Worm (Caenorhabditis elegans) whole organism, late embryonic: ENCODE results near the gene dph-5.

Experiments
- C38D4.7 ChIP-seq: fragments of 200-800 bp; sonication (Bioruptor generic); optimal IDR thresholded peaks from 2 replicates; lab custom pipeline; 2018; ENCODE audit warnings: mild to moderate bottlenecking, missing genetic modification characterization, moderate library complexity, missing compliant biosample characterization
- F13H6.1 ChIP-seq: sonication (generic microtip); optimal IDR thresholded peaks from 2 replicates; lab custom pipeline; 2016; ENCODE audit warnings: missing genetic modification characterization, missing compliant biosample characterization
- K09A11.1 ChIP-seq: sonication (generic microtip); optimal IDR thresholded peaks from 2 replicates; lab custom pipeline; 2017; ENCODE audit warnings: antibody characterized with exemption, mild to moderate bottlenecking, missing genetic modification characterization, missing compliant biosample characterization; ENCODE audit not compliant: insufficient read depth
- T23F11.4 ChIP-seq: fragments of 200-800 bp; sonication (Bioruptor generic); optimal IDR thresholded peaks from 2 replicates; lab custom pipeline; 2018; ENCODE audit warnings: mild to moderate bottlenecking, missing genetic modification characterization, missing compliant biosample characterization
- ahr-1 ChIP-seq: sonication (generic microtip); optimal IDR thresholded peaks from 2 replicates; lab custom pipeline; 2016; ENCODE audit warnings: missing genetic modification characterization, missing compliant biosample characterization
- ama-1 ChIP-seq: fragments of 150-350 bp; optimal IDR thresholded peaks from 2 replicates; lab custom pipeline; 2014
- ceh-14 ChIP-seq: sonication (generic microtip); optimal IDR thresholded peaks from 2 replicates; lab custom pipeline; 2016; ENCODE audit warnings: missing genotype, missing genetic modification characterization, missing compliant biosample characterization
- ceh-18 ChIP-seq: sonication (generic microtip); optimal IDR thresholded peaks from 2 replicates; lab custom pipeline; 2016; ENCODE audit warnings: missing genetic modification characterization, missing compliant biosample characterization
- ceh-19 ChIP-seq: fragments of 200-800 bp; sonication (Bioruptor generic); optimal IDR thresholded peaks from 2 replicates; lab custom pipeline; 2018; ENCODE audit warnings: mild to moderate bottlenecking, missing genetic modification characterization, missing compliant biosample characterization
- ceh-30 ChIP-seq: fragments of 150-350 bp; optimal IDR thresholded peaks from 2 replicates; lab custom pipeline; 2014; ENCODE audit warnings: missing biosample characterization, missing genetic modification characterization
- ceh-31 ChIP-seq: sonication (generic microtip); optimal IDR thresholded peaks from 2 replicates; lab custom pipeline; 2016; ENCODE audit warnings: missing genetic modification characterization, missing compliant biosample characterization
- ceh-34 ChIP-seq: sonication (generic microtip); optimal IDR thresholded peaks from 2 replicates; lab custom pipeline; 2016; ENCODE audit warnings: mild to moderate bottlenecking, missing genetic modification characterization, missing compliant biosample characterization
- ceh-48 ChIP-seq: sonication (generic microtip); optimal IDR thresholded peaks from 2 replicates; lab custom pipeline; 2016; ENCODE audit warnings: missing genetic modification characterization, inconsistent platforms, missing compliant biosample characterization
- ceh-6 ChIP-seq: fragments of 200-800 bp; sonication (Bioruptor generic); optimal IDR thresholded peaks from 2 replicates; lab custom pipeline; 2018; ENCODE audit warnings: mild to moderate bottlenecking, missing genetic modification characterization, missing compliant biosample characterization
- ceh-9 ChIP-seq: sonication (generic microtip); optimal IDR thresholded peaks from 2 replicates; lab custom pipeline; 2016; ENCODE audit warnings: mild to moderate bottlenecking, missing genetic modification characterization, inconsistent platforms, missing compliant biosample characterization
- dmd-4 ChIP-seq: sonication (generic microtip); optimal IDR thresholded peaks from 2 replicates; lab custom pipeline; 2016; ENCODE audit warnings: borderline replicate concordance, missing genetic modification characterization, missing compliant biosample characterization
- dve-1 ChIP-seq: sonication (generic microtip); optimal IDR thresholded peaks from 2 replicates; lab custom pipeline; 2017; ENCODE audit warnings: antibody characterized with exemption, mild to moderate bottlenecking, missing genetic modification characterization, missing compliant biosample characterization
- elt-4 ChIP-seq: sonication (generic microtip); optimal IDR thresholded peaks from 2 replicates; lab custom pipeline; 2016; ENCODE audit warnings: missing genetic modification characterization, missing compliant biosample characterization
- fkh-10 ChIP-seq: fragments of 150-350 bp; optimal IDR thresholded peaks from 2 replicates; lab custom pipeline; 2014; ENCODE audit warnings: missing biosample characterization, missing genetic modification reagents, missing genetic modification characterization
- fkh-6 ChIP-seq: sonication (generic microtip); optimal IDR thresholded peaks from 2 replicates; lab custom pipeline; 2016; ENCODE audit warnings: missing genetic modification characterization, missing compliant biosample characterization
- gmeb-2 ChIP-seq: sonication (generic microtip); optimal IDR thresholded peaks from 2 replicates; lab custom pipeline; 2016; ENCODE audit warnings: missing genetic modification characterization, inconsistent platforms, missing compliant biosample characterization
- hlh-13 ChIP-seq: fragments of 200-800 bp; sonication (Bioruptor generic); optimal IDR thresholded peaks from 2 replicates; lab custom pipeline; 2018; ENCODE audit warnings: mild to moderate bottlenecking, missing genetic modification characterization, missing compliant biosample characterization
- hlh-15 ChIP-seq: sonication (generic microtip); optimal IDR thresholded peaks from 2 replicates; lab custom pipeline; 2016; ENCODE audit warnings: missing genetic modification characterization, missing compliant biosample characterization
- hlh-6 ChIP-seq: sonication (generic microtip); optimal IDR thresholded peaks from 2 replicates; lab custom pipeline; 2016; ENCODE audit warnings: missing genotype, missing genetic modification characterization, missing compliant biosample characterization
- hlh-8 ChIP-seq: sonication (generic microtip); optimal IDR thresholded peaks from 2 replicates; lab custom pipeline; 2016; ENCODE audit warnings: missing genotype, missing genetic modification characterization, missing compliant biosample characterization
- lim-6 ChIP-seq: sonication (generic microtip); optimal IDR thresholded peaks from 2 replicates; lab custom pipeline; 2016; ENCODE audit warnings: missing genetic modification characterization, missing compliant biosample characterization
- lin-11 ChIP-seq: fragments of 200-800 bp; sonication (Bioruptor generic); optimal IDR thresholded peaks from 2 replicates; lab custom pipeline; 2018; ENCODE audit warnings: mild to moderate bottlenecking, missing genetic modification characterization, missing compliant biosample characterization
- nfya-1 ChIP-seq: sonication (generic microtip); optimal IDR thresholded peaks from 2 replicates; lab custom pipeline; 2017; ENCODE audit warnings: missing genetic modification characterization, mild to moderate bottlenecking, missing compliant biosample characterization, antibody characterized with exemption, moderate library complexity
- nhr-11 ChIP-seq: fragments of 150-350 bp; optimal IDR thresholded peaks from 2 replicates; lab custom pipeline; 2014; ENCODE audit warnings: missing biosample characterization, missing genetic modification characterization
- nhr-232 ChIP-seq: sonication (generic microtip); optimal IDR thresholded peaks from 2 replicates; lab custom pipeline; 2016; ENCODE audit warnings: missing genetic modification characterization, missing compliant biosample characterization
- npax-4 ChIP-seq: sonication (generic microtip); optimal IDR thresholded peaks from 2 replicates; lab custom pipeline; 2016; ENCODE audit warnings: missing genetic modification characterization, missing compliant biosample characterization
- odd-2 ChIP-seq: sonication (generic microtip); optimal IDR thresholded peaks from 2 replicates; lab custom pipeline; 2017; ENCODE audit warnings: antibody characterized with exemption, mild to moderate bottlenecking, missing genetic modification characterization, missing compliant biosample characterization
- pat-9 ChIP-seq: fragments of 200-800 bp; sonication (Bioruptor generic); optimal IDR thresholded peaks from 2 replicates; lab custom pipeline; 2018; ENCODE audit warnings: mild to moderate bottlenecking, missing genetic modification characterization, moderate library complexity, missing compliant biosample characterization
- pha-4 ChIP-seq: fragments of 150-350 bp; optimal IDR thresholded peaks from 2 replicates; lab custom pipeline; 2018; ENCODE audit warnings: missing biosample characterization, missing genetic modification reagents, missing genetic modification characterization
- pros-1 ChIP-seq: fragments of 150-350 bp; optimal IDR thresholded peaks from 2 replicates; lab custom pipeline; 2014; ENCODE audit warnings: missing biosample characterization, missing genetic modification reagents, missing genetic modification characterization
- syd-9 ChIP-seq: sonication (generic microtip); optimal IDR thresholded peaks from 2 replicates; lab custom pipeline; 2016; ENCODE audit warnings: mild to moderate bottlenecking, missing genetic modification characterization, moderate library complexity, missing compliant biosample characterization
- ttx-3 ChIP-seq: sonication (generic microtip); optimal IDR thresholded peaks from 2 replicates; lab custom pipeline; 2016; ENCODE audit warnings: missing genetic modification reagents, missing genetic modification characterization, missing compliant biosample characterization
- unc-3 ChIP-seq, 2 experiments: fragments of 200-800 bp in 1 of 2; sonication (Bioruptor generic) in 1 of 2; sonication (generic microtip) in 1 of 2; conservative IDR thresholded peaks in 1 of 2; optimal IDR thresholded peaks in 1 of 2; 2 replicates each; pipeline versions ENCODE4 v1.3.6 to Lab custom; 2016 to 2022; ENCODE audit warnings: missing compliant biosample characterization in 2 of 2, missing genetic modification characterization in 2 of 2, missing genetic modification reagents in 1 of 2
- zip-5 ChIP-seq: sonication (generic microtip); optimal IDR thresholded peaks from 2 replicates; lab custom pipeline; 2016; ENCODE audit warnings: missing genetic modification characterization, missing compliant biosample characterization
- ztf-16 ChIP-seq: sonication (generic microtip); optimal IDR thresholded peaks from 2 replicates; lab custom pipeline; 2017; ENCODE audit warnings: missing genetic modification characterization, missing compliant biosample characterization

The dph-5 gene

DNA sequence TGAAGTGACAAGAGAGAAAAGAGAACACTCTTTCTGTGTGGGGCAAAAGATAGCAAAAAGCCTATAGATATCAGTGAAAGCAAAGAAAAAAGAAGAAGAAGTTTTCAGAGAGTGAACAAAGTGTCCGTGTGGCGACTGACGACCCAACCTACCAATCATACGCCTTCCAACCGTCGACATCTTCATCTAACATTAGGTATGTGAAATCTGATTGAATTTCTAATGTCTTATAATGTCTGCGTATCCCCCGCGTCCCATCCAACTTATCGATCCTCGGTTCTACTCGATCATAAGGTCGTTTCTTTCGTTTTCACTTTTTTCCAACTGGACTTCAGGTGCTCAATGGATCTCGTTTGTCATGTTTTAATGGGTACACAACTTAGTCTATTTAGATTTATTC, 42.7 kb upstream of the dph-5 start:
- TF ChIP-seq lim-6 = no peak
- TF ChIP-seq elt-4 (tag; lab: Kevin White, UChicago) = no peak
- no peak for TF ChIP-seq ceh-6 (GFP tag; lab: Kevin White, UChicago)
- TF ChIP-seq lin-11 = no peak
- TF ChIP-seq ceh-31 (tag; lab: Kevin White, UChicago) = no peak
- no peak for TF ChIP-seq dve-1 (tag; lab: Kevin White, UChicago)
- TF ChIP-seq F13H6.1 (tag; lab: Kevin White, UChicago) = no peak
- TF ChIP-seq C38D4.7 = no peak
- no peak for TF ChIP-seq nfya-1 (tag; lab: Kevin White, UChicago)
- TF ChIP-seq ama-1 (lab: Kevin White, UChicago) = no peak
- TF ChIP-seq nhr-232 (tag; lab: Kevin White, UChicago) = no peak
- TF ChIP-seq pat-9 (tag; lab: Kevin White, UChicago) = no peak
- TF ChIP-seq ahr-1 (tag; lab: Kevin White, UChicago) = no peak
- no peak for TF ChIP-seq hlh-15 (tag; lab: Kevin White, UChicago)
- TF ChIP-seq, all 69 proteins: peak for 0

- TF ChIP-seq hlh-13 (GFP tag; lab: Kevin White, UChicago) = no peak
- TF ChIP-seq K09A11.1 (tag; lab: Kevin White, UChicago) = no peak
- TF ChIP-seq C38D4.7 = no peak
- TF ChIP-seq ahr-1 (tag; lab: Kevin White, UChicago) = no peak
- TF ChIP-seq odd-2 = no peak
- no peak for TF ChIP-seq ceh-34
- TF ChIP-seq nhr-232 (tag; lab: Kevin White, UChicago) = no peak
- no peak for TF ChIP-seq ttx-3 (tag; lab: Kevin White, UChicago)
- no peak for TF ChIP-seq T23F11.4 (GFP tag; lab: Kevin White, UChicago)
- TF ChIP-seq pat-9 (tag; lab: Kevin White, UChicago) = no peak
- no peak for TF ChIP-seq gmeb-2 (tag; lab: Kevin White, UChicago)
- TF ChIP-seq zip-5 (tag; lab: Kevin White, UChicago) = no peak
- no peak for TF ChIP-seq ceh-18 (tag; lab: Kevin White, UChicago)
- TF ChIP-seq unc-3 (GFP tag; conservative IDR thresholded peaks at IDR 0.05; lab: Robert Waterston, UW) = no peak
- no peak for TF ChIP-seq unc-3 (tag; optimal IDR thresholded peaks at IDR 0.05; lab: Kevin White, UChicago)
- no peak for TF ChIP-seq ceh-30 (tag; lab: Kevin White, UChicago)
- TF ChIP-seq pros-1 (tag; lab: Kevin White, UChicago) = no peak
- TF ChIP-seq pha-4 (tag; lab: Kevin White, UChicago) = no peak
- no peak for TF ChIP-seq ceh-48 (tag; lab: Kevin White, UChicago)
- TF ChIP-seq npax-4 (tag; lab: Kevin White, UChicago) = no peak
- TF ChIP-seq nhr-11 (tag; lab: Kevin White, UChicago) = no peak
These were observed 42.0 kb upstream of the dph-5 start for ce11 chrII:11307953-11308352.

DNA sequence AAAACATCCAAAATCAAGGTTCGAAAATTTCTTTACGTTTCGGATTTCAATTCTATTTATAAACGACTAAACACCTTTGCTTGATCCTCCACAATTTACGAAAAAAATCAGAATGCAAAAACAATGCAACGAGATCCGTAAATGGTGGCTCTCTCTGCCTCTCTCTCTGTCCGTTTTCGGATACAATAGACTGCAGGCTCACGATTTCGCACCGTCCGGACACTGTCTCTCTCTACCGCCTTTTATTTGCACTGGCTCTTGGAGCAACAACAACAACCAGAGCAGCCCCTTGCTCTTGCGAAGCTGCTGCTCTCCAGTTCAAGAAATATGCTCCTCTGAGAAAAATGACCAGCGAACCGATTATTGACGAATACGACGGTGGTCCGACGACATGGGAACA, 37.8 kb upstream of the dph-5 start, which contains the start of gene T24F1.7:
Gene T24F1.7, plus strand, starts transcription at position 301 of the 400 bp plus-strand sequence.
- no peak for TF ChIP-seq ahr-1 (tag; lab: Kevin White, UChicago)
- TF ChIP-seq ceh-19 (GFP tag; lab: Kevin White, UChicago) = no peak
- no peak for TF ChIP-seq dmd-4 (tag; lab: Kevin White, UChicago)
- TF ChIP-seq hlh-13 (GFP tag; lab: Kevin White, UChicago) = no peak
- TF ChIP-seq lin-11 = no peak
- TF ChIP-seq ceh-30 (tag; lab: Kevin White, UChicago) = no peak
- no peak for TF ChIP-seq nhr-232 (tag; lab: Kevin White, UChicago)
- no peak for TF ChIP-seq unc-3 (GFP tag; conservative IDR thresholded peaks at IDR 0.05; lab: Robert Waterston, UW)
- TF ChIP-seq unc-3 (tag; optimal IDR thresholded peaks at IDR 0.05; lab: Kevin White, UChicago) = no peak
- no peak for TF ChIP-seq fkh-10

DNA sequence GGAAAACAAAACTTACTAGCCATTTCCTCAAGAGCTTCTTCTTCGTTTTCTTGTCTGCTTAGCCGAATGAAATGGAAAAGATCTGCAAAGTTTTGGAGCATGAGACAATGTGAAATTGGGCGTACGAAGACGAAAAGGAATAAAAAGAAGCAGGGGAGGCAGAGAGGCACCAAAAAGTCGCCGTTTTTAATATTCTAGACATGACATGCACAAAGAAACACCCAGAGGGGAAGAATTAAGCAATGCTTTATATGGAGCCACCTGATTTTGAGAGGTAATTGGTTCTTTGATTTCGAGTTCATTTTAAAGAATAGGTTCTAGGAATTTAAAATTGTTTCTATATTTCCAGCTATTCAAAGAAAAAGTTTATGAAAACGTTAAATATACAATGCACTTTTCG, 35.8 kb upstream of the dph-5 start, which contains the start of gene T24F1.4:
Gene T24F1.4, minus strand, starts transcription at position 101 of the 400 bp plus-strand sequence.
- TF ChIP-seq hlh-8 (no peak), ceh-30 (tag; lab: Kevin White, UChicago) (no peak), hlh-6 (no peak), K09A11.1 (tag; lab: Kevin White, UChicago) (no peak), ceh-14 (tag; lab: Kevin White, UChicago) (no peak), dve-1 (tag; lab: Kevin White, UChicago) (no peak), odd-2 (no peak), syd-9 (tag; lab: Kevin White, UChicago) (no peak), nhr-11 (tag; lab: Kevin White, UChicago) (no peak), fkh-6 (tag; lab: Kevin White, UChicago) (no peak), ztf-16 (tag; lab: Kevin White, UChicago) (no peak), ceh-9 (tag; lab: Kevin White, UChicago) (no peak)
- TF ChIP-seq, all 69 proteins: peak for 0
